Fruit fly (Drosophila melanogaster) whole organism, prepupa: ENCODE results near the gene spn-B.
A peak's percentile ranks its signal among the peaks of the same experiment; 100 is the strongest.

Experiments
- CG10669 ChIP-seq: fragments of 200-800 bp; sonication (Bioruptor generic); optimal IDR thresholded peaks from 3 replicates; lab custom pipeline; 2018; ENCODE audit warnings: missing biosample characterization, mild to moderate bottlenecking, missing genetic modification characterization, moderate library complexity
- CG11294 ChIP-seq: fragments of 200-800 bp; sonication (Bioruptor generic); IDR thresholded peaks from 2 replicates; pipeline ENCODE4 v1.3.6; 2022; ENCODE audit warnings: missing biosample characterization, missing genetic modification characterization
- CG15336 ChIP-seq: fragments of 200-800 bp; sonication (Bioruptor generic); IDR thresholded peaks from 2 replicates; pipeline ENCODE4 v1.3.6; 2022; ENCODE audit warnings: missing biosample characterization, missing genetic modification characterization
- CG16779 ChIP-seq: fragments of 200-800 bp; sonication (Bioruptor generic); optimal IDR thresholded peaks from 3 replicates; lab custom pipeline; 2017; ENCODE audit warnings: missing biosample characterization, mild to moderate bottlenecking, missing genetic modification characterization
- CG3032 ChIP-seq: fragments of 200-800 bp; optimal IDR thresholded peaks from 2 replicates; lab custom pipeline; 2019; ENCODE audit warnings: missing biosample characterization, mild to moderate bottlenecking, missing genetic modification characterization, moderate library complexity
- CG32006 ChIP-seq: fragments of 200-800 bp; sonication (Bioruptor generic); optimal IDR thresholded peaks from 3 replicates; lab custom pipeline; 2017; ENCODE audit warnings: missing biosample characterization, mild to moderate bottlenecking, missing genetic modification characterization
- CG3919 ChIP-seq: fragments of 200-800 bp; sonication (Bioruptor generic); optimal IDR thresholded peaks from 3 replicates; lab custom pipeline; 2016; ENCODE audit warnings: missing biosample characterization, missing genetic modification characterization
- CG4318 ChIP-seq: fragments of 200-800 bp; sonication (Bioruptor generic); optimal IDR thresholded peaks from 3 replicates; lab custom pipeline; 2017; ENCODE audit warnings: missing biosample characterization, mild to moderate bottlenecking, missing genetic modification characterization
- CG6163 ChIP-seq: fragments of 200-800 bp; sonication (Bioruptor generic); IDR thresholded peaks from 3 replicates; pipeline ENCODE4 v1.3.6; 2022; ENCODE audit warnings: missing biosample characterization, missing genetic modification characterization
- CG6792 ChIP-seq: fragments of 200-800 bp; sonication (Bioruptor generic); optimal IDR thresholded peaks from 3 replicates; lab custom pipeline; 2016; ENCODE audit warnings: missing biosample characterization, missing genetic modification characterization
- CG6808 ChIP-seq: fragments of 200-800 bp; sonication (Bioruptor generic); optimal IDR thresholded peaks from 3 replicates; lab custom pipeline; 2017; ENCODE audit warnings: missing biosample characterization, missing genetic modification characterization, mild to moderate bottlenecking, moderate library complexity, missing genetic modification reagents
- CG6854 ChIP-seq: fragments of 200-800 bp; sonication (Bioruptor generic); optimal IDR thresholded peaks from 2 replicates; lab custom pipeline; 2017; ENCODE audit warnings: missing biosample characterization, mild to moderate bottlenecking, missing genetic modification characterization
- CG7368 ChIP-seq: fragments of 200-800 bp; sonication (Bioruptor generic); optimal IDR thresholded peaks from 3 replicates; lab custom pipeline; 2016; ENCODE audit warnings: missing biosample characterization, missing genetic modification characterization
- CG8119 ChIP-seq: fragments of 200-800 bp; sonication (Bioruptor generic); IDR thresholded peaks from 3 replicates; pipeline ENCODE4 v1.3.6; 2022; ENCODE audit warnings: missing biosample characterization, missing genetic modification characterization
- CG8319 ChIP-seq: fragments of 200-800 bp; sonication (Bioruptor generic); optimal IDR thresholded peaks from 3 replicates; lab custom pipeline; 2016; ENCODE audit warnings: missing biosample characterization, missing genetic modification characterization
- Eip75B ChIP-seq: fragments of 200-800 bp; sonication (Bioruptor generic); optimal IDR thresholded peaks from 3 replicates; lab custom pipeline; 2016; ENCODE audit warnings: missing biosample characterization, missing genetic modification characterization
- Eip78C ChIP-seq: fragments of 200-800 bp; sonication (Bioruptor generic); peaks from one replicate; lab custom pipeline; 2016; ENCODE audit warnings: missing biosample characterization, missing genetic modification characterization
- Eip93F ChIP-seq: fragments of 200-800 bp; sonication (Bioruptor generic); optimal IDR thresholded peaks from 2 replicates; lab custom pipeline; 2016; ENCODE audit warnings: missing biosample characterization, mild to moderate bottlenecking, missing genetic modification characterization
- Ets21C ChIP-seq: fragments of 200-800 bp; sonication (Bioruptor generic); optimal IDR thresholded peaks from 3 replicates; lab custom pipeline; 2016; ENCODE audit warnings: missing biosample characterization, missing genetic modification characterization
- Gug ChIP-seq: fragments of 200-800 bp; sonication (Bioruptor generic); IDR thresholded peaks from 2 replicates; pipeline ENCODE4 v1.3.6; 2022; ENCODE audit warnings: missing biosample characterization, missing genetic modification characterization
- Hr39 ChIP-seq: fragments of 200-800 bp; sonication (Bioruptor generic); optimal IDR thresholded peaks from 2 replicates; lab custom pipeline; 2016; ENCODE audit warnings: missing biosample characterization, missing genetic modification characterization
- Met ChIP-seq: fragments of 200-800 bp; sonication (Bioruptor generic); optimal IDR thresholded peaks from 3 replicates; lab custom pipeline; 2016; ENCODE audit warnings: missing biosample characterization, missing genetic modification characterization
- Sox15 ChIP-seq: fragments of 200-800 bp; sonication (Bioruptor generic); optimal IDR thresholded peaks from 3 replicates; lab custom pipeline; 2016; ENCODE audit warnings: missing biosample characterization, missing genetic modification characterization
- achi ChIP-seq: fragments of 200-800 bp; sonication (Bioruptor generic); optimal IDR thresholded peaks from 3 replicates; lab custom pipeline; 2016; ENCODE audit warnings: missing biosample characterization, missing genetic modification characterization
- cyc ChIP-seq: fragments of 200-800 bp; sonication (Bioruptor generic); optimal IDR thresholded peaks from 3 replicates; lab custom pipeline; 2016; ENCODE audit warnings: missing biosample characterization, missing genetic modification characterization
- dsx ChIP-seq: fragments of 200-800 bp; optimal IDR thresholded peaks from 3 replicates; lab custom pipeline; 2019; ENCODE audit warnings: missing biosample characterization, mild to moderate bottlenecking, missing genetic modification characterization, moderate library complexity; ENCODE audit not compliant: poor library complexity, severe bottlenecking
- eg ChIP-seq: fragments of 200-800 bp; sonication (Bioruptor generic); IDR thresholded peaks from 3 replicates; pipeline ENCODE4 v1.3.6; 2022; ENCODE audit warnings: missing biosample characterization, missing genetic modification characterization
- fd59A ChIP-seq: fragments of 200-800 bp; sonication (Bioruptor generic); optimal IDR thresholded peaks from 2 replicates; lab custom pipeline; 2017; ENCODE audit warnings: missing biosample characterization, mild to moderate bottlenecking, missing genetic modification characterization, missing genetic modification reagents
- fkh ChIP-seq: fragments of 200-800 bp; sonication (Bioruptor generic); optimal IDR thresholded peaks from 3 replicates; lab custom pipeline; 2017; ENCODE audit warnings: missing biosample characterization, mild to moderate bottlenecking, missing genetic modification characterization, moderate library complexity
- lz ChIP-seq: fragments of 200-800 bp; sonication (Bioruptor generic); optimal IDR thresholded peaks from 3 replicates; lab custom pipeline; 2016; ENCODE audit warnings: missing biosample characterization, missing genetic modification characterization
- salr ChIP-seq, 2 experiments: fragments of 200-800 bp; sonication (Bioruptor generic); optimal IDR thresholded peaks; 3 replicates each; lab custom pipeline; 2016 to 2018; ENCODE audit warnings: missing biosample characterization in 2 of 2, missing genetic modification characterization in 2 of 2, mild to moderate bottlenecking in 1 of 2
- ss ChIP-seq, 2 experiments: fragments of 200-800 bp; sonication (Bioruptor generic); optimal IDR thresholded peaks; 2 replicates in 1 of 2; 3 replicates in 1 of 2; lab custom pipeline; 2017 to 2018; ENCODE audit warnings: mild to moderate bottlenecking in 2 of 2, missing biosample characterization in 2 of 2, missing genetic modification characterization in 2 of 2, moderate library complexity in 1 of 2
- svp ChIP-seq: fragments of 200-800 bp; sonication (Bioruptor generic); peaks from one replicate; lab custom pipeline; 2016; ENCODE audit warnings: missing biosample characterization, missing genetic modification characterization
- topi ChIP-seq: fragments of 200-800 bp; sonication (Bioruptor generic); optimal IDR thresholded peaks from 3 replicates; lab custom pipeline; 2016; ENCODE audit warnings: missing biosample characterization, missing genetic modification characterization
- vri ChIP-seq: fragments of 200-800 bp; sonication (Bioruptor generic); optimal IDR thresholded peaks from 3 replicates; lab custom pipeline; 2016; ENCODE audit warnings: missing biosample characterization, mild to moderate bottlenecking, missing genetic modification characterization

The spn-B gene

DNA sequence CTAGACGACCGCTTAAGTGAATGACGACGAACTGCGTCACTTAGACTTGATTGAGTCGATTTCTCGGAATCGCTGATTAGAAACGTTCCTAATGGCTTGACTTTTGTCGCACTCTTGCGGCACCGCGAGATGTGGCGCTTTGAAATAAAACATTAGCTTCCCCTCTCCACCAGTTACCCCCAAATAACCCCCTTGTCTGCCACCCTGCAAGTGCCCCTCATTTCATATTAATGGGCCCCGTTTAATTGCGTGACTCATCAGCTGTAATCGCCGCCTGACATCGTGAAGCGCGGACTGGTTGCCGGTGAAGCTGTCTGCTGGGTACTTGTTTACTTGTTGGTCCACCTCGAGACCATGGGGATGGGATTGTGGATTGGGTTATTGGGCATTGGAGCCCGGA is 36.3 kb downstream of the spn-B start:
- TF ChIP-seq Hr39: no peak
- TF ChIP-seq ss (GFP tag; optimal IDR thresholded peaks at IDR 0.05; lab: Kevin White, UChicago): peak in 1 of 2 experiments; percentile 47
- no peak for TF ChIP-seq topi (GFP tag; lab: Kevin White, UChicago)
- no peak for TF ChIP-seq Eip75B
- TF ChIP-seq CG11294 (GFP tag; lab: Robert Waterston, UW): no peak
- no peak for TF ChIP-seq salr (GFP tag; optimal IDR thresholded peaks at IDR 0.05; lab: Kevin White, UChicago)
- TF ChIP-seq CG7368: no peak
- TF ChIP-seq CG6808 (GFP tag; lab: Kevin White, UChicago): no peak
- no peak for TF ChIP-seq CG16779 (tag; lab: Kevin White, UChicago)
- 0 out of 3 replicates have a peak, but pooled peaks have one; percentile 23 for TF ChIP-seq CG6163 (GFP tag; lab: Robert Waterston, UW)
- no peak for TF ChIP-seq CG3032 (tag; lab: Kevin White, UChicago)
- TF ChIP-seq CG32006 (GFP tag; lab: Kevin White, UChicago): no peak
- TF ChIP-seq Sox15: no peak
- TF ChIP-seq eg (GFP tag; lab: Robert Waterston, UW): 0 out of 3 replicates have a peak, but pooled peaks have one; percentile 24
- TF ChIP-seq Ets21C: no peak
- TF ChIP-seq Eip93F: no peak
- 0 out of 2 replicates have a peak, but pooled peaks have one; percentile 10 for TF ChIP-seq Gug (GFP tag; lab: Robert Waterston, UW)
- no peak for TF ChIP-seq dsx
- TF ChIP-seq lz (GFP tag; lab: Kevin White, UChicago): no peak
- no peak for TF ChIP-seq fd59A (GFP tag; lab: Kevin White, UChicago)
- TF ChIP-seq achi (GFP tag; lab: Kevin White, UChicago): no peak
- TF ChIP-seq CG6854 (GFP tag; lab: Kevin White, UChicago): no peak

DNA sequence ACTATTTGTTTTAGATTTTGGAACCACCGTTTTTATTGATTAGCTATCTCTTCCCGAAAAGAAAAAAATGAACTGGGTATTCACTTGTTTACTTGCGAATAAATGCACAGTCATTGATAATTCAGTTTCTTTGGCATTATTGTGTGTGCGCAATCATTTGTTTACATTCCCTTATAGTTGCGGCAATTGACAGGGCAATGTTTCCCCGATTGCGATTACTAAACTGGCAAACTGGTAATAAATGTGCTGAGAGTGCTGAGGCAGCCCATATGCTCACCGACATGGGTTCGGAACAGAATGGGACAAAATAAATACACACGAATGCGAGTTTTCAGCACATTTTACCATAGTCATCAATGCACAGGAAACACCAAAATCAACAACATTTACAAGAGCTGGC is 38.1 kb downstream of the spn-B start:
- TF ChIP-seq CG8319 (GFP tag; lab: Kevin White, UChicago) (no peak), fkh (GFP tag; lab: Kevin White, UChicago) (peak; percentile 56)
- TF ChIP-seq, all 60 proteins: peak for 1

DNA sequence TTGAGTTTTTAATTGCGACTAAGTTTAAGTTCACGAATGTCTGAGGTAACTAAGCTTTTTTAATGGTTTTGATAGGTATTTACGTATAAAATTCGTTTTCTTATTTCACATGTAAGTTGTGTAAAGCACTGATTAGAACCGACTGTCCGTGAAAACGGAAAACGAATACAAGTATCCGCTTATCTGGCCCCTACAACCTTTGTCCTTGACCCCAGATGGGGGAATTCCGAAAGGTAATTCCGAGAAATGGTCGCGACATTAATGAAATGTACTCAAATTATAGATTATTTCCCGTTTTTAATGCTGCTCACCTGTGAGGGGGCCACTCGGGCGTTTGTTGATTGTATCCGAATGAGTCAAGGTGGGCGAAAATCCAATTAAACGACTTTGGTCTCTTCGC is 39.0 kb downstream of the spn-B start:
- TF ChIP-seq CG8119 (GFP tag; lab: Robert Waterston, UW) (no peak), Eip93F (no peak), svp (GFP tag; lab: Kevin White, UChicago) (peak; percentile 34)

DNA sequence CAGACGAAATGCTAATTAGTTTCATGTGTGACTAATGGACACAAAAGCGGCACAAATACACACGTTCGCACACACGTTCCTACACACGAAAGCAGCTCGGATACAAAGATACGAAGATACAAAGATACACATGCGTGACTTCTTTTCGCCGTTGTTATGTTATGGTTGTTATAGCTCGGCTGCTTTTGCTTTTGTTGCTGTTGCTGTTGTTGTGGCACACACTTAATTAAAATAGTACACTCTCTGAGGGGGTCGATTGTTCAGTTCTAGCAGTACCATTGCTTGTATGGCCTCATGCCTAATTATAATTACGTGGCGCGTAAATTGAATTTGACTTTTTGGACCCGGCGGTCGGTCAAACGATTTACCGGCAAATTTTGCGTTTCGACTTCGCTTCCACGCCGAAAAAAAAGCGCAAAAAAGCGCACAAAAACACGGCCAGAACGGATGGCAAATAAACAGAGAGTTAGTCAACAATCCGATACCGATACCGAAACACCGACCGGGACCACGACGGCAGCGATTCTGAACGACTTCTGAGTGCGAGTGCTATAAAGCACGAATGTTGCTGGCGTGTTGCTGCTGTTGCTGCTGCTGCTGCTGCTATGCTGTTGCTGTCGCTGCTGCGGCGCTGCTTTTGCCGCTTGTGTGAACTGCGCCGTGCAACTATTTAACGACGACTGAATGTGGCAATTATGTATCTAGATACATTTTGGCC is 41.8 kb downstream of the spn-B start:
- TF ChIP-seq eg (GFP tag; lab: Robert Waterston, UW) (peak; percentile 39; the same call in 1 of the 3 replicates), Eip78C (peak; percentile 8), vri (peak; percentile 17), CG15336 (GFP tag; lab: Robert Waterston, UW) (peak; percentile 9; the same call in 1 of the 2 replicates), Eip93F (no peak), CG4318 (GFP tag; lab: Kevin White, UChicago) (no peak), ss (GFP tag; optimal IDR thresholded peaks at IDR 0.05; lab: Kevin White, UChicago) (peak in 1 of 2 experiments; percentile 56), Met (GFP tag; lab: Kevin White, UChicago) (no peak), dsx (peak; percentile 56), CG3919 (GFP tag; lab: Kevin White, UChicago) (peak; percentile 49), CG6163 (GFP tag; lab: Robert Waterston, UW) (peak; percentile 58; the same call in 1 of the 3 replicates), CG6792 (GFP tag; lab: Kevin White, UChicago) (no peak), CG10669 (GFP tag; lab: Kevin White, UChicago) (no peak), fkh (GFP tag; lab: Kevin White, UChicago) (peak; percentile 56), cyc (GFP tag; lab: Kevin White, UChicago) (no peak), CG3032 (tag; lab: Kevin White, UChicago) (no peak)
- TF ChIP-seq, all 60 proteins: peak for 9
